ENCODE assay signal across 2 fruit fly cellular contexts in the genomic region with DNA sequence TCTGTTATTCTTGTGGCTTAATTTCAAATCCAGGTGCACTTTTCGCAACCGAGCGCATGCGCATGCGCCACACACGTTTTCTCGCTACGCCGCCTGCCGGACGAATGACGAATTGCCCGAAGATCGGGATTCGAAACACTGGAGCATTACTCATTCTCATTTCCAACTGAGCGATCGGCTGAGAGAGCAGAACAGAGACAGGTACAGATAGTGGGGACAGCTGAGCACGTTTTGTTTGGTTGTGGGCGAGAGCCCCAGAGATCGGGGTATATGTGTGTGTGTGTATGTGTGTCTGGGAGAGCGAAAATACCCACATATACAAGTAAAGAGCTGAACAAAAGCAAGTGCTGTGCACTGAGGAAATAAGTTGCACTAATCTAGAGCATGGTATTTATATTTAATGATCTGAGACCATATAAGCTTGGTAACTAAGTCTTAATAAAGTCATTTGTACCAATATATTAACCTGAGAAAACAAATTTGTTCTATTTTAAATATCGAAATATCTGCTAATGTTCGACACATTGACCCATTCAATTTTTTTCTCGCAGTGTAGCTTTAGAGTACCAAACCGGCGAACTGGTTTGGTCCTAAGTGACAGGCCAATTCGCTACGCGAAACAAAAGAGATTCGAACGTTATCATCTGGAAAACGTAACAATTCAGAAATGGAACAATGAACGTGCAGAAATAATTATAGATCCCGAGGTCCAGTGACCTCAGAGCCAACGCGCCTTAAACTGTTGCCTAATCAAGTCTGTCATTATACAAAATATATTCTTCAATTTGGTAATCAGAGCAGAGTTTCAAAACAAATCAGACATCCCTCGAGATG.
TF ChIP-seq lines count a peak whose summit lies in the region.

No protein-coding gene starts in this region.

TF ChIP-seq in whole organism, embryonic, 481 proteins besides CTCF, POLR2A, EP300 and RAD21 (continued from another document and continues in another):
- TF ChIP-seq CG12219 (GFP tag; optimal IDR thresholded peaks at IDR 0.05; lab: Kevin White, UChicago) (peak; percentile 94), CG18619 (GFP tag; optimal IDR thresholded peaks at IDR 0.05; lab: Kevin White, UChicago) (peak; percentile 90), Ets65A (GFP tag; lab: Kevin White, UChicago) (peak; percentile 98), CG9797 (GFP tag; optimal IDR thresholded peaks at IDR 0.05; lab: Kevin White, UChicago) (peak; percentile 67), CG7928 (GFP tag; optimal IDR thresholded peaks at IDR 0.05; lab: Kevin White, UChicago) (peak; percentile 80), CG17385 (GFP tag; optimal IDR thresholded peaks at IDR 0.05; lab: Kevin White, UChicago) (peak; percentile 89), CG6254 (GFP tag; optimal IDR thresholded peaks at IDR 0.05; lab: Kevin White, UChicago) (peak; percentile 97), CG13296 (GFP tag; optimal IDR thresholded peaks at IDR 0.05; lab: Kevin White, UChicago) (peak; percentile 98), CG6813 (GFP tag; optimal IDR thresholded peaks at IDR 0.05; lab: Kevin White, UChicago) (peak; percentile 99), odd (GFP tag; optimal IDR thresholded peaks at IDR 0.05; lab: Kevin White, UChicago) (peak; percentile 100), crol (GFP tag; IDR thresholded peaks at IDR 0.05; lab: Robert Waterston, UW) (peak; percentile 78), zen2 (GFP tag; IDR thresholded peaks at IDR 0.05; lab: Robert Waterston, UW; ENCODE audit: partially characterized antibody) (peak; percentile 20), luna (GFP tag; optimal IDR thresholded peaks at IDR 0.05; lab: Kevin White, UChicago) (peak; percentile 81), ERR (GFP tag; optimal IDR thresholded peaks at IDR 0.05; lab: Kevin White, UChicago) (peak; percentile 86), bcd (GFP tag; optimal IDR thresholded peaks at IDR 0.05; lab: Kevin White, UChicago) (peak; percentile 97), bsh (GFP tag; optimal IDR thresholded peaks at IDR 0.05; lab: Kevin White, UChicago) (peak; percentile 83 to 94), TFAM (GFP tag; optimal IDR thresholded peaks at IDR 0.05; lab: Kevin White, UChicago) (peak; percentile 95), nom (GFP tag; optimal IDR thresholded peaks at IDR 0.05; lab: Kevin White, UChicago) (peak; percentile 96), CG33213 (GFP tag; optimal IDR thresholded peaks at IDR 0.05; lab: Kevin White, UChicago) (peak; percentile 91), CG8281 (tag; optimal IDR thresholded peaks at IDR 0.05; lab: Kevin White, UChicago) (peak; percentile 91), CG7987 (GFP tag; optimal IDR thresholded peaks at IDR 0.05; lab: Kevin White, UChicago) (peak; percentile 94), croc (GFP tag; conservative IDR thresholded peaks at IDR 0.05; lab: Robert Waterston, UW) (peak; percentile 97), gt (GFP tag; IDR thresholded peaks at IDR 0.05; lab: Robert Waterston, UW) (peak; percentile 92), tin (GFP tag; optimal IDR thresholded peaks at IDR 0.05; lab: Kevin White, UChicago) (peak; percentile 92), bab2 (GFP tag; optimal IDR thresholded peaks at IDR 0.05; lab: Kevin White, UChicago) (peak; percentile 93), aop (GFP tag; IDR thresholded peaks at IDR 0.05; lab: Robert Waterston, UW) (peak; percentile 89), CG2889 (GFP tag; IDR thresholded peaks at IDR 0.05; lab: Robert Waterston, UW) (peak; percentile 90), CG2678 (tag; optimal IDR thresholded peaks at IDR 0.05; lab: Kevin White, UChicago) (peak; percentile 99), CG31388 (GFP tag; optimal IDR thresholded peaks at IDR 0.05; lab: Kevin White, UChicago) (peak; percentile 75), fd96Cb (tag; optimal IDR thresholded peaks at IDR 0.05; lab: Kevin White, UChicago) (peak; percentile 97), jumu (GFP tag; optimal IDR thresholded peaks at IDR 0.05; lab: Kevin White, UChicago) (peak; percentile 97), psq (GFP tag; optimal IDR thresholded peaks at IDR 0.05; lab: Kevin White, UChicago) (peak; percentile 72), Neu2 (GFP tag; optimal IDR thresholded peaks at IDR 0.05; lab: Kevin White, UChicago; ENCODE audit: borderline replicate concordance) (peak; percentile 85), twi (tag; optimal IDR thresholded peaks at IDR 0.05; lab: Kevin White, UChicago) (peak; percentile 74), al (GFP tag; IDR thresholded peaks at IDR 0.05; lab: Robert Waterston, UW) (peak; percentile 96), maf-S (GFP tag; optimal IDR thresholded peaks at IDR 0.05; lab: Kevin White, UChicago) (peak; percentile 97), Opbp (GFP tag; IDR thresholded peaks at IDR 0.05; lab: Robert Waterston, UW; ENCODE audit: partially characterized antibody) (no peak), Sin3A (optimal IDR thresholded peaks at IDR 0.05; lab: Kevin White, UChicago) (no peak), crc (GFP tag; optimal IDR thresholded peaks at IDR 0.05; lab: Kevin White, UChicago) (peak; percentile 96), Elba2 (GFP tag; optimal IDR thresholded peaks at IDR 0.05; lab: Kevin White, UChicago) (peak; percentile 72), stc (GFP tag; IDR thresholded peaks at IDR 0.05; lab: Robert Waterston, UW) (peak; percentile 98), gsb-n (tag; optimal IDR thresholded peaks at IDR 0.05; lab: Kevin White, UChicago) (peak; percentile 93), CG16815 (GFP tag; optimal IDR thresholded peaks at IDR 0.05; lab: Kevin White, UChicago) (peak; percentile 88), tx (GFP tag; optimal IDR thresholded peaks at IDR 0.05; lab: Kevin White, UChicago) (peak; percentile 90), CG7556 (GFP tag; optimal IDR thresholded peaks at IDR 0.05; lab: Kevin White, UChicago) (peak; percentile 96), Gsc (GFP tag; IDR thresholded peaks at IDR 0.05; lab: Robert Waterston, UW) (peak; percentile 91), wor (GFP tag; IDR thresholded peaks at IDR 0.05; lab: Robert Waterston, UW) (peak; percentile 94), corto (GFP tag; optimal IDR thresholded peaks at IDR 0.05; lab: Kevin White, UChicago) (peak; percentile 91), CG18262 (tag; optimal IDR thresholded peaks at IDR 0.05; lab: Kevin White, UChicago) (peak; percentile 99), CG17612 (GFP tag; IDR thresholded peaks at IDR 0.05; lab: Robert Waterston, UW) (peak; percentile 97), Oaz (GFP tag; IDR thresholded peaks at IDR 0.05; lab: Robert Waterston, UW) (peak; percentile 94), CG11456 (GFP tag; IDR thresholded peaks at IDR 0.05; lab: Robert Waterston, UW) (peak; percentile 93), gfzf (GFP tag; optimal IDR thresholded peaks at IDR 0.05; lab: Kevin White, UChicago) (peak; percentile 15), dan (GFP tag; IDR thresholded peaks at IDR 0.05; lab: Robert Waterston, UW) (peak; percentile 95), Kr (GFP tag; optimal IDR thresholded peaks at IDR 0.05; lab: Kevin White, UChicago) (peak; percentile 69), sima (GFP tag; optimal IDR thresholded peaks at IDR 0.05; lab: Kevin White, UChicago) (peak; percentile 84), esg (GFP tag; conservative IDR thresholded peaks at IDR 0.05; lab: Robert Waterston, UW) (peak; percentile 96), Stat92E (GFP tag; optimal IDR thresholded peaks at IDR 0.05; lab: Kevin White, UChicago) (peak in 1 of 3 experiments; percentile 94), CG10959 (GFP tag; IDR thresholded peaks at IDR 0.05; lab: Robert Waterston, UW) (peak; percentile 94)

TF ChIP-seq in whole organism, prepupa, 60 proteins besides CTCF, POLR2A, EP300 and RAD21 (continued from another document):
- TF ChIP-seq dsx (GFP tag; optimal IDR thresholded peaks at IDR 0.05; lab: Kevin White, UChicago; ENCODE audit: poor library complexity, severe bottlenecking): peak; percentile 92
- TF ChIP-seq Eip93F (GFP tag; optimal IDR thresholded peaks at IDR 0.05; lab: Kevin White, UChicago): peak; percentile 97
- TF ChIP-seq pdm3 (GFP tag; optimal IDR thresholded peaks at IDR 0.05; lab: Kevin White, UChicago): peak; percentile 94
- TF ChIP-seq spab (GFP tag; optimal IDR thresholded peaks at IDR 0.05; lab: Kevin White, UChicago): peak; percentile 99
- peak; percentile 93 for TF ChIP-seq Hr4 (GFP tag; optimal IDR thresholded peaks at IDR 0.05; lab: Kevin White, UChicago)
- TF ChIP-seq CG7368 (GFP tag; optimal IDR thresholded peaks at IDR 0.05; lab: Kevin White, UChicago): peak; percentile 98
- peak; percentile 94 for TF ChIP-seq lz (GFP tag; optimal IDR thresholded peaks at IDR 0.05; lab: Kevin White, UChicago)
- peak; percentile 95 for TF ChIP-seq Sox102F (GFP tag; optimal IDR thresholded peaks at IDR 0.05; lab: Kevin White, UChicago)
- TF ChIP-seq CG15336 (GFP tag; IDR thresholded peaks at IDR 0.05; lab: Robert Waterston, UW): peak; percentile 99
- TF ChIP-seq CG3032 (tag; optimal IDR thresholded peaks at IDR 0.05; lab: Kevin White, UChicago): peak; percentile 99
- peak; percentile 94 for TF ChIP-seq net (GFP tag; optimal IDR thresholded peaks at IDR 0.05; lab: Kevin White, UChicago)
- TF ChIP-seq ss (GFP tag; optimal IDR thresholded peaks at IDR 0.05; lab: Kevin White, UChicago): peak; percentile 90 to 91
- TF ChIP-seq Hr38 (GFP tag; optimal IDR thresholded peaks at IDR 0.05; lab: Kevin White, UChicago): no peak
TF ChIP-seq in whole organism, prepupa: peak in this region for 59.
